Fruit fly (Drosophila melanogaster) whole organism, embryonic: ENCODE results near the gene Mkk4.

Experiments used
- Ada2b ChIP-seq: fragments of 200-800 bp; sonication (Bioruptor generic); IDR thresholded peaks from 2 replicates; pipeline ENCODE4 v1.3.6; 2022; ENCODE audit warnings: missing biosample characterization, missing genetic modification characterization
- Adf1 ChIP-seq: fragments of 200-800 bp; sonication (Bioruptor generic); IDR thresholded peaks from 2 replicates; pipeline ENCODE4 v1.3.6; 2022; ENCODE audit warnings: missing biosample characterization, missing genetic modification characterization
- Atf6 ChIP-seq: fragments of 200-800 bp; sonication (Bioruptor generic); IDR thresholded peaks from 2 replicates; pipeline ENCODE4 v1.3.6; 2022; ENCODE audit warnings: missing biosample characterization, missing genetic modification characterization
- BEAF-32 ChIP-seq: fragments of 200-800 bp; sonication (Bioruptor generic); optimal IDR thresholded peaks from 3 replicates; lab custom pipeline; 2017; ENCODE audit warnings: missing biosample characterization, missing genetic modification characterization, mild to moderate bottlenecking, moderate library complexity, missing genetic modification reagents
- CG10147 ChIP-seq: fragments of 200-800 bp; sonication (Bioruptor generic); optimal IDR thresholded peaks from 2 replicates; lab custom pipeline; 2019; ENCODE audit warnings: missing biosample characterization, mild to moderate bottlenecking, missing genetic modification characterization, moderate library complexity
- CG1024 ChIP-seq: fragments of 200-800 bp; sonication (Bioruptor generic); IDR thresholded peaks from 2 replicates; pipeline ENCODE4 v1.3.6; 2022; ENCODE audit warnings: missing biosample characterization, missing genetic modification characterization
- CG10267 ChIP-seq: fragments of 200-800 bp; sonication (Bioruptor generic); optimal IDR thresholded peaks from 2 replicates; lab custom pipeline; 2018; ENCODE audit warnings: missing biosample characterization, mild to moderate bottlenecking, missing genetic modification characterization, moderate library complexity
- CG10543 ChIP-seq: fragments of 200-800 bp; sonication (Bioruptor generic); optimal IDR thresholded peaks from 3 replicates; lab custom pipeline; 2017; ENCODE audit warnings: missing biosample characterization, mild to moderate bottlenecking, missing genetic modification characterization, moderate library complexity
- CG10654 ChIP-seq: fragments of 200-800 bp; sonication (Bioruptor generic); optimal IDR thresholded peaks from 2 replicates; lab custom pipeline; 2016; ENCODE audit warnings: missing biosample characterization, missing genetic modification characterization
- CG11504 ChIP-seq: fragments of 200-800 bp; sonication (Bioruptor generic); optimal IDR thresholded peaks from 3 replicates; lab custom pipeline; 2019; ENCODE audit warnings: missing biosample characterization, mild to moderate bottlenecking, missing genetic modification characterization, moderate library complexity
- CG12155 ChIP-seq: fragments of 200-800 bp; sonication (Bioruptor generic); optimal IDR thresholded peaks from 3 replicates; lab custom pipeline; 2016; ENCODE audit warnings: missing biosample characterization, missing genetic modification characterization
- CG12299 ChIP-seq: fragments of 200-800 bp; sonication (Bioruptor generic); optimal IDR thresholded peaks from 2 replicates; lab custom pipeline; 2018; ENCODE audit warnings: missing biosample characterization, mild to moderate bottlenecking, missing genetic modification characterization
- CG12744 ChIP-seq: fragments of 200-800 bp; sonication (Bioruptor generic); optimal IDR thresholded peaks from 2 replicates; lab custom pipeline; 2016; ENCODE audit warnings: missing biosample characterization, missing genetic modification characterization
- CG12769 ChIP-seq: fragments of 200-800 bp; sonication (Bioruptor generic); optimal IDR thresholded peaks from 2 replicates; lab custom pipeline; 2019; ENCODE audit warnings: missing biosample characterization, mild to moderate bottlenecking, missing genetic modification characterization, moderate library complexity
- CG2889 ChIP-seq: fragments of 200-800 bp; sonication (Bioruptor generic); IDR thresholded peaks from 3 replicates; pipeline ENCODE4 v1.3.6; 2022; ENCODE audit warnings: missing biosample characterization, missing genetic modification characterization
- CG3065 ChIP-seq: fragments of 200-800 bp; sonication (Bioruptor generic); optimal IDR thresholded peaks from 2 replicates; lab custom pipeline; 2016; ENCODE audit warnings: missing biosample characterization, missing genetic modification characterization
- CG31441 ChIP-seq: fragments of 200-800 bp; sonication (Bioruptor generic); IDR thresholded peaks from 2 replicates; pipeline ENCODE4 v1.3.6; 2022; ENCODE audit warnings: missing biosample characterization, missing genetic modification characterization
- CG3407 ChIP-seq: fragments of 200-800 bp; sonication (Bioruptor generic); optimal IDR thresholded peaks from 2 replicates; lab custom pipeline; 2018; ENCODE audit warnings: missing biosample characterization, mild to moderate bottlenecking, missing genetic modification characterization
- CG7271 ChIP-seq: fragments of 200-800 bp; sonication (Bioruptor generic); optimal IDR thresholded peaks from 2 replicates; lab custom pipeline; 2018; ENCODE audit warnings: missing biosample characterization, mild to moderate bottlenecking, missing genetic modification characterization, moderate library complexity
- CG7372 ChIP-seq: fragments of 200-800 bp; sonication (Bioruptor generic); IDR thresholded peaks from 2 replicates; pipeline ENCODE4 v1.3.6; 2022; ENCODE audit warnings: missing biosample characterization, missing genetic modification characterization
- CG7839 ChIP-seq: fragments of 200-800 bp; sonication (Bioruptor generic); optimal IDR thresholded peaks from 3 replicates; lab custom pipeline; 2018; ENCODE audit warnings: missing biosample characterization, mild to moderate bottlenecking, missing genetic modification characterization, moderate library complexity
- CG7963 ChIP-seq: fragments of 200-800 bp; sonication (Bioruptor generic); IDR thresholded peaks from 3 replicates; pipeline ENCODE4 v1.3.6; 2022; ENCODE audit warnings: missing biosample characterization, missing genetic modification characterization; ENCODE audit not compliant: partially characterized antibody
- Camta ChIP-seq: fragments of 200-800 bp; sonication (Bioruptor generic); optimal IDR thresholded peaks from 2 replicates; lab custom pipeline; 2016; ENCODE audit warnings: missing biosample characterization, missing genetic modification characterization
- Dip3 ChIP-seq: fragments of 200-800 bp; sonication (Bioruptor generic); optimal IDR thresholded peaks from 3 replicates; lab custom pipeline; 2016; ENCODE audit warnings: missing biosample characterization, missing genetic modification characterization
- E2f1 ChIP-seq: fragments of 200-800 bp; sonication (Bioruptor generic); IDR thresholded peaks from 2 replicates; pipeline ENCODE4 v1.3.6; 2022; ENCODE audit warnings: missing biosample characterization, missing genetic modification characterization
- Fer3 ChIP-seq: fragments of 200-800 bp; sonication (Bioruptor generic); optimal IDR thresholded peaks from 2 replicates; lab custom pipeline; 2018; ENCODE audit warnings: missing biosample characterization, mild to moderate bottlenecking, missing genetic modification characterization, moderate library complexity
- Gsc ChIP-seq: fragments of 200-800 bp; sonication (Bioruptor generic); IDR thresholded peaks from 2 replicates; pipeline ENCODE4 v1.3.6; 2022; ENCODE audit warnings: missing biosample characterization, missing genetic modification characterization
- HHEX ChIP-seq: fragments of 200-800 bp; sonication (Bioruptor generic); optimal IDR thresholded peaks from 3 replicates; lab custom pipeline; 2017; ENCODE audit warnings: missing biosample characterization, mild to moderate bottlenecking, missing genetic modification characterization, missing genetic modification reagents
- MTF-1 ChIP-seq: fragments of 200-800 bp; sonication (Bioruptor generic); optimal IDR thresholded peaks from 2 replicates; lab custom pipeline; 2018; ENCODE audit warnings: missing biosample characterization, mild to moderate bottlenecking, missing genetic modification characterization, borderline replicate concordance
- PHDP ChIP-seq: fragments of 200-800 bp; sonication (Bioruptor generic); optimal IDR thresholded peaks from 3 replicates; lab custom pipeline; 2018; ENCODE audit warnings: missing biosample characterization, mild to moderate bottlenecking, missing genetic modification characterization, moderate library complexity
- Sin3A ChIP-seq: fragments of >200 bp; optimal IDR thresholded peaks from 2 replicates; lab custom pipeline; 2018
- Ssrp ChIP-seq: fragments of 200-800 bp; sonication (Bioruptor generic); optimal IDR thresholded peaks from 2 replicates; lab custom pipeline; 2018; ENCODE audit warnings: missing biosample characterization, mild to moderate bottlenecking, missing genetic modification characterization, moderate library complexity
- bab2 ChIP-seq: fragments of 200-800 bp; sonication (Bioruptor generic); optimal IDR thresholded peaks from 2 replicates; lab custom pipeline; 2016; ENCODE audit warnings: missing biosample characterization, missing genetic modification characterization
- chif ChIP-seq, 2 experiments: fragments of 200-800 bp; sonication (Bioruptor generic); optimal IDR thresholded peaks; 3 replicates each; lab custom pipeline; 2016; ENCODE audit warnings: missing biosample characterization in 2 of 2, missing genetic modification characterization in 2 of 2
- ci ChIP-seq: fragments of 200-800 bp; sonication (Bioruptor generic); IDR thresholded peaks from 3 replicates; pipeline ENCODE4 v1.3.6; 2022; ENCODE audit warnings: missing biosample characterization, missing genetic modification characterization
- gem ChIP-seq: fragments of 200-800 bp; sonication (Bioruptor generic); optimal IDR thresholded peaks from 2 replicates; lab custom pipeline; 2019; ENCODE audit warnings: missing biosample characterization, mild to moderate bottlenecking, missing genetic modification characterization, moderate library complexity
- grau ChIP-seq: fragments of 200-800 bp; optimal IDR thresholded peaks from 3 replicates; lab custom pipeline; 2019; ENCODE audit warnings: missing biosample characterization, mild to moderate bottlenecking, missing genetic modification characterization, moderate library complexity
- ind ChIP-seq: fragments of 200-800 bp; sonication (Bioruptor generic); optimal IDR thresholded peaks from 3 replicates; lab custom pipeline; 2016; ENCODE audit warnings: missing biosample characterization, missing genetic modification characterization
- klu ChIP-seq: fragments of 200-800 bp; sonication (Bioruptor generic); IDR thresholded peaks from 2 replicates; pipeline ENCODE4 v1.3.6; 2022; ENCODE audit warnings: missing biosample characterization, missing genetic modification characterization
- mam ChIP-seq: fragments of 200-800 bp; sonication (Bioruptor generic); optimal IDR thresholded peaks from 3 replicates; lab custom pipeline; 2016; ENCODE audit warnings: missing biosample characterization, missing genetic modification characterization
- mirr ChIP-seq: fragments of 200-800 bp; sonication (Bioruptor generic); optimal IDR thresholded peaks from 3 replicates; lab custom pipeline; 2018; ENCODE audit warnings: missing biosample characterization, mild to moderate bottlenecking, missing genetic modification characterization
- oc ChIP-seq: fragments of 200-800 bp; sonication (Bioruptor generic); optimal IDR thresholded peaks from 2 replicates; lab custom pipeline; 2018; ENCODE audit warnings: missing biosample characterization, mild to moderate bottlenecking, missing genetic modification characterization, moderate library complexity
- onecut ChIP-seq: fragments of 200-800 bp; sonication (Bioruptor generic); IDR thresholded peaks from 2 replicates; pipeline ENCODE4 v1.3.6; 2022; ENCODE audit warnings: missing biosample characterization, missing genetic modification characterization
- otp ChIP-seq: fragments of 200-800 bp; sonication (Bioruptor generic); IDR thresholded peaks from 3 replicates; pipeline ENCODE4, ENCODE4 v1.3.6; 2022; ENCODE audit warnings: missing biosample characterization, missing genetic modification characterization
- psq ChIP-seq: fragments of 200-800 bp; sonication (Bioruptor generic); optimal IDR thresholded peaks from 2 replicates; lab custom pipeline; 2017; ENCODE audit warnings: missing biosample characterization, missing genetic modification characterization
- stwl ChIP-seq: fragments of 200-800 bp; sonication (Bioruptor generic); optimal IDR thresholded peaks from 3 replicates; lab custom pipeline; 2018; ENCODE audit warnings: missing biosample characterization, mild to moderate bottlenecking, missing genetic modification characterization, moderate library complexity
- tgo ChIP-seq: fragments of 200-800 bp; sonication (Bioruptor generic); IDR thresholded peaks from 3 replicates; pipeline ENCODE4 v1.3.6; 2022; ENCODE audit warnings: missing biosample characterization, missing genetic modification characterization
- tin ChIP-seq: fragments of 200-800 bp; sonication (Bioruptor generic); optimal IDR thresholded peaks from 3 replicates; lab custom pipeline; 2016; ENCODE audit warnings: missing biosample characterization, missing genetic modification characterization
- wdn ChIP-seq: fragments of 200-800 bp; sonication (Bioruptor generic); IDR thresholded peaks from 2 replicates; pipeline ENCODE4 v1.3.6; 2022; ENCODE audit warnings: missing biosample characterization, missing genetic modification characterization
- zf30C ChIP-seq: fragments of 200-800 bp; sonication (Bioruptor generic); optimal IDR thresholded peaks from 3 replicates; lab custom pipeline; 2018; ENCODE audit warnings: missing biosample characterization, mild to moderate bottlenecking, missing genetic modification characterization
- zfh1 ChIP-seq: fragments of 200-800 bp; sonication (Bioruptor generic); IDR thresholded peaks from 3 replicates; pipeline ENCODE4 v1.3.6; 2022; ENCODE audit warnings: missing biosample characterization, missing genetic modification characterization

The Mkk4 gene

dm6 chr3R:8652731-8653130, 2.1 kb upstream of the Mkk4 start, which contains the start of the genes Sys1 and Dhod (continued):
- peak; percentile 29 to 57 for TF ChIP-seq chif (GFP tag; optimal IDR thresholded peaks at IDR 0.05; lab: Kevin White, UChicago)
- peak; percentile 58 for TF ChIP-seq CG11504 (tag; lab: Kevin White, UChicago)
- TF ChIP-seq wdn (GFP tag; lab: Robert Waterston, UW): peak; percentile 43; the same call in 1 of the 2 replicates
- no peak; the same call in 1 of the 2 replicates for TF ChIP-seq CG1024
- TF ChIP-seq mam: peak; percentile 81
- no peak for TF ChIP-seq Gsc (GFP tag; lab: Robert Waterston, UW)
- peak; percentile 63 for TF ChIP-seq tin (GFP tag; lab: Kevin White, UChicago)
- TF ChIP-seq MTF-1: no peak
- peak; percentile 28 for TF ChIP-seq CG10543
- peak; percentile 69 for TF ChIP-seq grau (tag; lab: Kevin White, UChicago)
- TF ChIP-seq CG12744: peak; percentile 61
- peak; percentile 38 for TF ChIP-seq HHEX (GFP tag; lab: Kevin White, UChicago)
- peak; percentile 40 for TF ChIP-seq Fer3 (tag; lab: Kevin White, UChicago)
- TF ChIP-seq stwl: peak; percentile 31
- TF ChIP-seq zf30C (GFP tag; lab: Kevin White, UChicago): peak; percentile 83
- TF ChIP-seq otp (GFP tag; lab: Robert Waterston, UW): peak; percentile 69; the same call in 2 of the 3 replicates
- TF ChIP-seq CG7839 (tag; lab: Kevin White, UChicago): peak; percentile 59
- TF ChIP-seq Atf6: peak; percentile 58
- peak; percentile 76 for TF ChIP-seq tgo (GFP tag; lab: Robert Waterston, UW)
- peak; percentile 75 for TF ChIP-seq gem
- peak; percentile 36 for TF ChIP-seq CG7271
- peak; percentile 86 for TF ChIP-seq BEAF-32 (GFP tag; lab: Kevin White, UChicago)
- peak; percentile 46; the same call in 1 of the 3 replicates for TF ChIP-seq CG7963 (GFP tag; lab: Robert Waterston, UW)
- peak; percentile 65 for TF ChIP-seq CG10147 (GFP tag; lab: Kevin White, UChicago)
- TF ChIP-seq CG10267 (tag; lab: Kevin White, UChicago): peak; percentile 71
- peak; percentile 49 for TF ChIP-seq PHDP (tag; lab: Kevin White, UChicago)
- TF ChIP-seq zfh1 (GFP tag; lab: Robert Waterston, UW): peak; percentile 69; the same call in 2 of the 3 replicates
- TF ChIP-seq ci (GFP tag; lab: Robert Waterston, UW): peak; percentile 30; the same call in 1 of the 3 replicates
- peak; percentile 45 for TF ChIP-seq Sin3A (lab: Kevin White, UChicago)
- no peak for TF ChIP-seq CG12299
- TF ChIP-seq psq: no peak
- TF ChIP-seq bab2 (GFP tag; lab: Kevin White, UChicago): peak; percentile 49
- TF ChIP-seq Ssrp (tag; lab: Kevin White, UChicago): peak; percentile 8
- peak; percentile 77 for TF ChIP-seq Dip3 (GFP tag; lab: Kevin White, UChicago)
- peak; percentile 45; the same call in 1 of the 2 replicates for TF ChIP-seq CG31441 (GFP tag; lab: Robert Waterston, UW)
- peak; percentile 38; the same call in 1 of the 2 replicates for TF ChIP-seq E2f1
- peak; percentile 44; the same call in 2 of the 3 replicates for TF ChIP-seq CG2889 (GFP tag; lab: Robert Waterston, UW)
- TF ChIP-seq klu (GFP tag; lab: Robert Waterston, UW): peak; percentile 40; the same call in 1 of the 2 replicates
- TF ChIP-seq CG12155 (GFP tag; lab: Kevin White, UChicago): peak; percentile 62
- peak; percentile 76 for TF ChIP-seq ind (GFP tag; lab: Kevin White, UChicago)
- TF ChIP-seq oc: peak; percentile 18
- TF ChIP-seq CG7372 (GFP tag; lab: Robert Waterston, UW): peak; percentile 27; the same call in 1 of the 2 replicates
- peak; percentile 64 for TF ChIP-seq CG12769 (tag; lab: Kevin White, UChicago)
- no peak for TF ChIP-seq mirr
- no peak for TF ChIP-seq CG3065
- peak; percentile 68; the same call in 1 of the 2 replicates for TF ChIP-seq Ada2b
- TF ChIP-seq onecut (GFP tag; lab: Robert Waterston, UW): peak; percentile 44
- TF ChIP-seq Camta (GFP tag; lab: Kevin White, UChicago): peak; percentile 28
- peak; percentile 40; the same call in 1 of the 2 replicates for TF ChIP-seq Adf1 (GFP tag; lab: Robert Waterston, UW)
- no peak for TF ChIP-seq CG3407 (GFP tag; lab: Kevin White, UChicago)
- TF ChIP-seq CG10654 (GFP tag; lab: Kevin White, UChicago): peak; percentile 47
